Comparison of ENCODE assay signal across 6 worm cellular contexts in genomic region chrIV:12684341-12684740, ce11.
A peak's percentile ranks its signal among the peaks of the same experiment; 100 is the strongest.
TF ChIP-seq lines count a peak whose summit lies in the region.

prmt-9 (minus strand) TSS chrIV:12684378.

TF ChIP-seq in whole organism, L1 larva, 84 proteins besides CTCF, POLR2A, EP300 and RAD21 (continues in another document):
- no peak for TF ChIP-seq ama-1 (optimal IDR thresholded peaks at IDR 0.05; lab: Kevin White, UChicago)
- TF ChIP-seq ceh-88 (GFP tag; IDR thresholded peaks at IDR 0.05; lab: Robert Waterston, UW), result no peak
- TF ChIP-seq lin-35 (GFP tag; optimal IDR thresholded peaks at IDR 0.05; lab: Kevin White, UChicago), result peak; percentile 66 to 76
- TF ChIP-seq lin-14 (GFP tag; optimal IDR thresholded peaks at IDR 0.05; lab: Kevin White, UChicago), result no peak
- no peak for TF ChIP-seq rnt-1 (tag; optimal IDR thresholded peaks at IDR 0.05; lab: Kevin White, UChicago)
- TF ChIP-seq lsy-2 (tag; optimal IDR thresholded peaks at IDR 0.05; lab: Kevin White, UChicago), result peak in 1 of 2 experiments; percentile 38
- TF ChIP-seq ztf-11 (tag; optimal IDR thresholded peaks at IDR 0.05; lab: Kevin White, UChicago), result no peak
- TF ChIP-seq isw-1 (GFP tag; IDR thresholded peaks at IDR 0.05; lab: Robert Waterston, UW), result no peak
- TF ChIP-seq ceh-82 (tag; optimal IDR thresholded peaks at IDR 0.05; lab: Kevin White, UChicago), result no peak
- TF ChIP-seq lin-15B (tag; optimal IDR thresholded peaks at IDR 0.05; lab: Kevin White, UChicago), result peak; percentile 6
- TF ChIP-seq ets-5 (GFP tag; IDR thresholded peaks at IDR 0.05; lab: Robert Waterston, UW), result no peak
- TF ChIP-seq pax-3 (tag; optimal IDR thresholded peaks at IDR 0.05; lab: Kevin White, UChicago), result no peak
- TF ChIP-seq vab-15 (tag; optimal IDR thresholded peaks at IDR 0.05; lab: Kevin White, UChicago), result no peak
- no peak for TF ChIP-seq pag-3 (tag; optimal IDR thresholded peaks at IDR 0.05; lab: Kevin White, UChicago; ENCODE audit: borderline replicate concordance, insufficient read depth)
- no peak for TF ChIP-seq nhr-28 (tag; optimal IDR thresholded peaks at IDR 0.05; lab: Kevin White, UChicago)
- no peak for TF ChIP-seq mef-2 (tag; optimal IDR thresholded peaks at IDR 0.05; lab: Kevin White, UChicago)

TF ChIP-seq in whole organism, L2 larva, 48 proteins besides CTCF, POLR2A, EP300 and RAD21:
- peak in 1 of 2 experiments; percentile 5 for TF ChIP-seq lsy-2 (tag; optimal IDR thresholded peaks at IDR 0.05; lab: Kevin White, UChicago)
- peak; percentile 9 for TF ChIP-seq C34F6.9 (tag; optimal IDR thresholded peaks at IDR 0.05; lab: Kevin White, UChicago)
- TF ChIP-seq nhr-6 (tag; optimal IDR thresholded peaks at IDR 0.05; lab: Kevin White, UChicago), result no peak
- TF ChIP-seq unc-55 (GFP tag; optimal IDR thresholded peaks at IDR 0.05; lab: Kevin White, UChicago), result peak; percentile 19
- peak; percentile 27 for TF ChIP-seq gmeb-1 (tag; optimal IDR thresholded peaks at IDR 0.05; lab: Kevin White, UChicago)

TF ChIP-seq in whole organism, L3 larva, 47 proteins besides CTCF, POLR2A, EP300 and RAD21:
- peak; percentile 54 for TF ChIP-seq lin-15B (tag; optimal IDR thresholded peaks at IDR 0.05; lab: Kevin White, UChicago)
- no peak for TF ChIP-seq nhr-237 (tag; optimal IDR thresholded peaks at IDR 0.05; lab: Kevin White, UChicago)
- no peak for TF ChIP-seq ztf-11 (tag; optimal IDR thresholded peaks at IDR 0.05; lab: Kevin White, UChicago)
- TF ChIP-seq ceh-16 (tag; optimal IDR thresholded peaks at IDR 0.05; lab: Kevin White, UChicago), result no peak
- no peak for TF ChIP-seq nhr-76 (tag; optimal IDR thresholded peaks at IDR 0.05; lab: Kevin White, UChicago)
- TF ChIP-seq nhr-67 (tag; optimal IDR thresholded peaks at IDR 0.05; lab: Kevin White, UChicago), result no peak
- peak; percentile 36 for TF ChIP-seq lin-39 (tag; optimal IDR thresholded peaks at IDR 0.05; lab: Kevin White, UChicago)
- no peak for TF ChIP-seq fos-1 (tag; optimal IDR thresholded peaks at IDR 0.05; lab: Kevin White, UChicago)
- TF ChIP-seq nfya-1 (tag; optimal IDR thresholded peaks at IDR 0.05; lab: Kevin White, UChicago; ENCODE audit: insufficient read depth), result peak; percentile 36
- no peak for TF ChIP-seq nhr-11 (tag; optimal IDR thresholded peaks at IDR 0.05; lab: Kevin White, UChicago)
- no peak for TF ChIP-seq lsy-12 (tag; optimal IDR thresholded peaks at IDR 0.05; lab: Kevin White, UChicago)
- no peak for TF ChIP-seq egl-5 (tag; optimal IDR thresholded peaks at IDR 0.05; lab: Kevin White, UChicago)
- TF ChIP-seq unc-39 (tag; optimal IDR thresholded peaks at IDR 0.05; lab: Kevin White, UChicago), result no peak

TF ChIP-seq in whole organism, L4 larva, 104 proteins besides CTCF, POLR2A, EP300 and RAD21:
- no peak for TF ChIP-seq nhr-6 (tag; optimal IDR thresholded peaks at IDR 0.05; lab: Kevin White, UChicago)
- TF ChIP-seq lsy-2 (tag; optimal IDR thresholded peaks at IDR 0.05; lab: Kevin White, UChicago), result peak in 1 of 2 experiments; percentile 16
- no peak for TF ChIP-seq mdt-29 (GFP tag; IDR thresholded peaks at IDR 0.05; lab: Robert Waterston, UW)
- TF ChIP-seq dpl-1 (GFP tag; optimal IDR thresholded peaks at IDR 0.05; lab: Kevin White, UChicago), result peak; percentile 68

TF ChIP-seq in whole organism, late embryonic, 69 proteins besides CTCF, POLR2A, EP300 and RAD21:
- TF ChIP-seq C08G9.2 (tag; optimal IDR thresholded peaks at IDR 0.05; lab: Kevin White, UChicago) (peak; percentile 28), ceh-31 (tag; optimal IDR thresholded peaks at IDR 0.05; lab: Kevin White, UChicago) (peak; percentile 51), ceh-34 (tag; optimal IDR thresholded peaks at IDR 0.05; lab: Kevin White, UChicago) (no peak)

TF ChIP-seq in whole organism, young adult, 124 proteins besides CTCF, POLR2A, EP300 and RAD21:
- TF ChIP-seq athp-1 (tag; optimal IDR thresholded peaks at IDR 0.05; lab: Kevin White, UChicago), result no peak
- no peak for TF ChIP-seq F10E7.11 (tag; optimal IDR thresholded peaks at IDR 0.05; lab: Kevin White, UChicago)
- peak; percentile 38 for TF ChIP-seq dpl-1 (GFP tag; optimal IDR thresholded peaks at IDR 0.05; lab: Kevin White, UChicago)
- TF ChIP-seq let-526 (GFP tag; IDR thresholded peaks at IDR 0.05; lab: Robert Waterston, UW), result no peak
